Worm (Caenorhabditis elegans) whole organism, young adult: ENCODE data around the gene ZC443.7.

Experiments used
- B0035.1 ChIP-seq: sonication (generic microtip); optimal IDR thresholded peaks from 2 replicates; lab custom pipeline; 2016; ENCODE audit warnings: missing genetic modification characterization, mild to moderate bottlenecking, missing compliant biosample characterization, missing genotype, missing genetic modification reagents
- B0336.3 ChIP-seq: fragments of 200-800 bp; sonication (Bioruptor generic); IDR thresholded peaks from 2 replicates; pipeline ENCODE4 v1.3.6; 2022; ENCODE audit warnings: missing genetic modification characterization, missing compliant biosample characterization
- C17E4.6 ChIP-seq: fragments of 200-800 bp; sonication (Bioruptor generic); IDR thresholded peaks from 2 replicates; pipeline ENCODE4 v1.3.6; 2022; ENCODE audit warnings: missing genetic modification reagents, missing genetic modification characterization, missing compliant biosample characterization
- F10E7.11 ChIP-seq: sonication (generic microtip); optimal IDR thresholded peaks from 2 replicates; lab custom pipeline; 2017; ENCODE audit warnings: mild to moderate bottlenecking, missing genetic modification characterization, moderate library complexity, missing compliant biosample characterization
- F57C9.4 ChIP-seq: sonication (generic microtip); optimal IDR thresholded peaks from 2 replicates; lab custom pipeline; 2017; ENCODE audit warnings: mild to moderate bottlenecking, missing genetic modification characterization, missing compliant biosample characterization
- T07F8.4 ChIP-seq: sonication (generic microtip); optimal IDR thresholded peaks from 2 replicates; lab custom pipeline; 2016; ENCODE audit warnings: mild to moderate bottlenecking, missing genetic modification characterization, moderate library complexity, missing compliant biosample characterization
- T26A5.8 ChIP-seq: sonication (generic microtip); optimal IDR thresholded peaks from 2 replicates; lab custom pipeline; 2016; ENCODE audit warnings: missing genetic modification characterization, missing compliant biosample characterization
- Y79H2A.3 ChIP-seq: fragments of 200-800 bp; sonication (Bioruptor generic); conservative IDR thresholded peaks from 2 replicates; pipeline ENCODE4 v1.3.6; 2022; ENCODE audit warnings: missing genetic modification reagents, missing genetic modification characterization, missing compliant biosample characterization
- aptf-2 ChIP-seq: fragments of 200-800 bp; sonication (Bioruptor generic); conservative IDR thresholded peaks from 2 replicates; pipeline ENCODE4 v1.3.6; 2022; ENCODE audit warnings: missing genetic modification reagents, missing genetic modification characterization, missing compliant biosample characterization
- athp-1 ChIP-seq: sonication (generic microtip); optimal IDR thresholded peaks from 2 replicates; lab custom pipeline; 2017; ENCODE audit warnings: mild to moderate bottlenecking, missing genetic modification characterization, missing compliant biosample characterization
- attf-5 ChIP-seq: fragments of 200-800 bp; sonication (Bioruptor generic); optimal IDR thresholded peaks from 2 replicates; lab custom pipeline; 2018; ENCODE audit warnings: mild to moderate bottlenecking, missing genetic modification characterization, missing compliant biosample characterization
- attf-6 ChIP-seq: fragments of 200-800 bp; sonication (Bioruptor generic); IDR thresholded peaks from 2 replicates; pipeline ENCODE4 v1.3.6; 2022; ENCODE audit warnings: missing genetic modification reagents, missing genetic modification characterization, missing compliant biosample characterization
- bed-1 ChIP-seq: fragments of 200-800 bp; sonication (Bioruptor generic); IDR thresholded peaks from 2 replicates; pipeline ENCODE4 v1.3.6; 2022; ENCODE audit warnings: missing genetic modification reagents, missing genetic modification characterization, missing compliant biosample characterization
- cebp-1 ChIP-seq, 2 experiments: fragments of 200-800 bp in 1 of 2; sonication (Bioruptor generic) in 1 of 2; sonication (generic microtip) in 1 of 2; IDR thresholded peaks in 1 of 2; optimal IDR thresholded peaks in 1 of 2; 2 replicates each; pipeline versions ENCODE4 v1.3.6 to Lab custom; 2017 to 2022; ENCODE audit warnings: missing compliant biosample characterization in 2 of 2, missing genetic modification characterization in 2 of 2, mild to moderate bottlenecking in 1 of 2, missing genetic modification reagents in 1 of 2, moderate library complexity in 1 of 2
- ceh-100 ChIP-seq: fragments of 200-800 bp; sonication (Bioruptor generic); IDR thresholded peaks from 2 replicates; pipeline ENCODE4 v1.3.6; 2022; ENCODE audit warnings: missing genetic modification reagents, missing genetic modification characterization, missing compliant biosample characterization
- ceh-58 ChIP-seq: fragments of 200-800 bp; sonication (Bioruptor generic); IDR thresholded peaks from 2 replicates; pipeline ENCODE4 v1.3.6; 2022; ENCODE audit warnings: missing genetic modification characterization, missing compliant biosample characterization
- ceh-79 ChIP-seq: sonication (generic microtip); optimal IDR thresholded peaks from 2 replicates; lab custom pipeline; 2017; ENCODE audit warnings: mild to moderate bottlenecking, missing genetic modification characterization, missing compliant biosample characterization
- die-1 ChIP-seq: sonication (generic microtip); optimal IDR thresholded peaks from 2 replicates; lab custom pipeline; 2016; ENCODE audit warnings: missing genotype, mild to moderate bottlenecking, missing genetic modification characterization, missing compliant biosample characterization
- dox-1 ChIP-seq: fragments of 200-800 bp; sonication (Bioruptor generic); IDR thresholded peaks from 2 replicates; pipeline ENCODE4 v1.3.6; 2022; ENCODE audit warnings: missing genetic modification reagents, missing genetic modification characterization, missing compliant biosample characterization
- hlh-12 ChIP-seq: sonication (generic microtip); optimal IDR thresholded peaks from 2 replicates; lab custom pipeline; 2016; ENCODE audit warnings: missing genetic modification characterization, missing compliant biosample characterization
- hmg-1.2 ChIP-seq: fragments of 200-800 bp; sonication (Bioruptor generic); IDR thresholded peaks from 2 replicates; pipeline ENCODE4 v1.3.6; 2022; ENCODE audit warnings: missing genetic modification reagents, missing genetic modification characterization, missing compliant biosample characterization
- lin-40 ChIP-seq: sonication (generic microtip); optimal IDR thresholded peaks from 2 replicates; lab custom pipeline; 2016; ENCODE audit warnings: missing genetic modification characterization, mild to moderate bottlenecking, missing compliant biosample characterization, missing genotype, missing genetic modification reagents
- lsy-27 ChIP-seq: sonication (generic microtip); optimal IDR thresholded peaks from 2 replicates; lab custom pipeline; 2017; ENCODE audit warnings: missing genetic modification characterization, mild to moderate bottlenecking, missing compliant biosample characterization, antibody characterized with exemption, missing genotype, borderline replicate concordance; ENCODE audit not compliant: insufficient read depth
- madf-3 ChIP-seq: fragments of 200-800 bp; sonication (Bioruptor generic); IDR thresholded peaks from 2 replicates; pipeline ENCODE4 v1.3.6; 2022; ENCODE audit warnings: missing genetic modification reagents, missing genetic modification characterization, missing compliant biosample characterization
- mel-28 ChIP-seq: sonication (generic microtip); optimal IDR thresholded peaks from 2 replicates; lab custom pipeline; 2016; ENCODE audit warnings: borderline replicate concordance, mild to moderate bottlenecking, missing genetic modification characterization, missing compliant biosample characterization
- mxl-1 ChIP-seq: sonication (generic microtip); optimal IDR thresholded peaks from 2 replicates; lab custom pipeline; 2016; ENCODE audit warnings: missing genetic modification characterization, missing compliant biosample characterization
- nfya-2 ChIP-seq: fragments of 200-800 bp; sonication (Bioruptor generic); IDR thresholded peaks from 2 replicates; pipeline ENCODE4 v1.3.6; 2022; ENCODE audit warnings: missing genetic modification reagents, missing genetic modification characterization, missing compliant biosample characterization
- nhr-120 ChIP-seq: fragments of 200-800 bp; sonication (Bioruptor generic); IDR thresholded peaks from 2 replicates; pipeline ENCODE4 v1.3.6; 2022; ENCODE audit warnings: missing genetic modification characterization, missing compliant biosample characterization
- nhr-27 ChIP-seq: fragments of 200-800 bp; sonication (Bioruptor generic); optimal IDR thresholded peaks from 2 replicates; lab custom pipeline; 2018; ENCODE audit warnings: mild to moderate bottlenecking, missing genetic modification characterization, moderate library complexity, missing compliant biosample characterization
- nhr-80 ChIP-seq: sonication (generic microtip); optimal IDR thresholded peaks from 2 replicates; lab custom pipeline; 2016; ENCODE audit warnings: missing genetic modification characterization, missing compliant biosample characterization
- pbrm-1 ChIP-seq: fragments of 200-800 bp; sonication (Bioruptor generic); IDR thresholded peaks from 2 replicates; pipeline ENCODE4 v1.3.6; 2022; ENCODE audit warnings: missing genetic modification reagents, missing genetic modification characterization, missing compliant biosample characterization
- sdz-38 ChIP-seq: sonication (generic microtip); optimal IDR thresholded peaks from 2 replicates; lab custom pipeline; 2016; ENCODE audit warnings: missing genotype, missing genetic modification characterization, missing compliant biosample characterization
- sptf-2 ChIP-seq: fragments of 200-800 bp; sonication (Bioruptor generic); optimal IDR thresholded peaks from 2 replicates; lab custom pipeline; 2018; ENCODE audit warnings: mild to moderate bottlenecking, missing genetic modification characterization, missing compliant biosample characterization
- xnd-1 ChIP-seq: sonication (generic microtip); optimal IDR thresholded peaks from 2 replicates; lab custom pipeline; 2016; ENCODE audit warnings: missing genotype, missing genetic modification reagents, missing genetic modification characterization, missing compliant biosample characterization
- zfh-2 ChIP-seq: fragments of 200-800 bp; sonication (Bioruptor generic); conservative IDR thresholded peaks from 2 replicates; pipeline ENCODE4 v1.3.6; 2022; ENCODE audit warnings: missing genetic modification reagents, missing genetic modification characterization, missing compliant biosample characterization
- ztf-22 ChIP-seq: fragments of 200-800 bp; sonication (Bioruptor generic); optimal IDR thresholded peaks from 2 replicates; lab custom pipeline; 2018; ENCODE audit warnings: mild to moderate bottlenecking, missing genetic modification characterization, moderate library complexity, missing compliant biosample characterization
- ztf-26 ChIP-seq: sonication (generic microtip); optimal IDR thresholded peaks from 2 replicates; lab custom pipeline; 2017; ENCODE audit warnings: missing genetic modification characterization, missing compliant biosample characterization

The ZC443.7 gene

DNA sequence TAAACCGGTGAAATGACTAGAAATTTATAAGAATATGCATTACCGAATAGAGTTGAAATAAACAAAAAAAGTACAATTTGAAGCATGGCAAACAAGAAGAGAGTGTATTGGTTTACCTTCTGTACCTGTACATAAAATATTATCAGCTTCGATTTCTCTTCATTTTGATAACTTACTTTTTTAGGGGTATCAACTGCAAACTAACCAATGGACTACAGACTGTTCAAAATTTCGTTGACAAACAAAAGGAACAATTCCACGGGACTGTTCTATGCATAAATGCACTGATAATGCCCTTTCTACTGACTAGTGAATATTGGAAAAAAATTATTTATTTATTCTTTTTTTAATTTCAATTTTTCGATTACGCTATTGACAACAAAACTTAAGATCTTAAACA is 8.3 kb upstream of the ZC443.7 start, which contains the start of gene ugt-6:
Gene ugt-6, minus strand, starts transcription at position 233 of the 400 bp plus-strand sequence.
- TF ChIP-seq F57C9.4 (tag; lab: Kevin White, UChicago) (no peak), pbrm-1 (GFP tag; lab: Robert Waterston, UW) (no peak), lsy-27 (tag; lab: Kevin White, UChicago) (no peak), bed-1 (GFP tag; lab: Robert Waterston, UW) (no peak), nfya-2 (no peak), lin-40 (tag; lab: Kevin White, UChicago) (no peak), athp-1 (tag; lab: Kevin White, UChicago) (no peak), B0336.3 (GFP tag; lab: Robert Waterston, UW) (no peak), xnd-1 (tag; lab: Kevin White, UChicago) (no peak), hmg-1.2 (GFP tag; lab: Robert Waterston, UW) (no peak), dox-1 (GFP tag; lab: Robert Waterston, UW) (no peak), Y79H2A.3 (no peak), ceh-100 (GFP tag; lab: Robert Waterston, UW) (no peak), ceh-79 (no peak), attf-6 (no peak), mxl-1 (tag; lab: Kevin White, UChicago) (no peak)

DNA sequence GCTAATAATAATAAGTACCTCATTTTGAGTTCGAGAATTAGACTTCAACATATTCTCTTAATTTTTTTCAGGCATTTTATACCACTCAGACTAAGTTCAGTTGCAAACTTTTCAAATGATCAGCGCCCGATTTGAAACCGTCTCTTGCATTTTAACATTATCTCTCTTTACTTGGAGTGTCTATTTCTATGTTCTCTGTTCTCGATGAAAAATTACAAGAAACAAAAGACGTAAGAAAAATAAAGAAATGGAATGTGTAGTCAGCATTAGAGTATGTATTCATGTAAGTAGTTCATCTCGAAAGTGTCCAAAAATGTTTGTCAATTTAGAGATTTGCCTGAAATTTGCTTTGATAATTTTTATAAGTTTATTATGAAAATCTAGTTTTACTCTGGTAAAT is 6.1 kb upstream of the ZC443.7 start, which contains the start of gene ugt-3:
Gene ugt-3, minus strand, starts transcription at position 101 of the 400 bp plus-strand sequence.
- TF ChIP-seq nhr-120 (GFP tag; lab: Robert Waterston, UW): no peak
- TF ChIP-seq T07F8.4: no peak
- TF ChIP-seq nhr-27: no peak
- TF ChIP-seq attf-5 (GFP tag; lab: Kevin White, UChicago): no peak
- TF ChIP-seq cebp-1 (GFP tag; IDR thresholded peaks at IDR 0.05; lab: Robert Waterston, UW): no peak
- no peak for TF ChIP-seq cebp-1 (tag; optimal IDR thresholded peaks at IDR 0.05; lab: Kevin White, UChicago)
- no peak for TF ChIP-seq mel-28 (tag; lab: Kevin White, UChicago)
- TF ChIP-seq hlh-12 (tag; lab: Kevin White, UChicago): no peak
- TF ChIP-seq dox-1 (GFP tag; lab: Robert Waterston, UW): no peak
- no peak for TF ChIP-seq ztf-22
- no peak for TF ChIP-seq nhr-80 (tag; lab: Kevin White, UChicago)
- no peak for TF ChIP-seq B0336.3 (GFP tag; lab: Robert Waterston, UW)
- no peak for TF ChIP-seq B0035.1
- no peak for TF ChIP-seq zfh-2
- no peak for TF ChIP-seq die-1 (tag; lab: Kevin White, UChicago)
- no peak for TF ChIP-seq C17E4.6
- no peak for TF ChIP-seq F57C9.4 (tag; lab: Kevin White, UChicago)
- no peak for TF ChIP-seq aptf-2 (GFP tag; lab: Robert Waterston, UW)
- no peak for TF ChIP-seq sptf-2 (GFP tag; lab: Kevin White, UChicago)
- no peak for TF ChIP-seq sdz-38 (tag; lab: Kevin White, UChicago)
- TF ChIP-seq F10E7.11 (tag; lab: Kevin White, UChicago): no peak

DNA sequence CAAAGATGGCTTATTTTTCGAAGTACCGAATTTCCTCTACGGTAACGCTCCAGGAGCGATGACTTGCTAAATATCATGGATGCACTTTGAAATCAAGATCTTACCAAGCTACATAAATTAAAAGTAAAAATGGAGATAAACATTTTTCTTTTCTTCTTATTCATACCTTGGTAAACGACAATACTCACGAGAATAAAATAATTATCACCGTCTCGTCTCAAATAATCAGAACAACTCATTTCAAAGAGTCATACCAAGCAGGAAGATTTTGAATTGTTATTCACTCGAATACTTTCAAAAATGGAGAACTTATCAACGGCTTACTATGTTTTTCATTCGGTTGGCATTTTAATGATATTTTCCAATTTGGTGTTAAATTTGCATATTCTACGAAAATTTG is 3.0 kb upstream of the ZC443.7 start, which contains the start of gene srbc-45:
Gene srbc-45, plus strand, starts transcription at position 301 of the 400 bp plus-strand sequence.
- no peak for TF ChIP-seq ztf-26 (tag; lab: Kevin White, UChicago)
- TF ChIP-seq madf-3 (GFP tag; lab: Robert Waterston, UW): no peak
- TF ChIP-seq lsy-27 (tag; lab: Kevin White, UChicago): no peak
- no peak for TF ChIP-seq T26A5.8 (tag; lab: Kevin White, UChicago)
- no peak for TF ChIP-seq ceh-58
- TF ChIP-seq hmg-1.2 (GFP tag; lab: Robert Waterston, UW): no peak
- TF ChIP-seq F57C9.4 (tag; lab: Kevin White, UChicago): no peak
